Worm (Caenorhabditis elegans) whole organism, L4 larva: Measurements from ENCODE around the gene ZK596.3.
A peak's percentile ranks its signal among the peaks of the same experiment; 100 is the strongest.

ENCODE experiments used
- aly-2 ChIP-seq: sonication (generic microtip); optimal IDR thresholded peaks from 2 replicates; lab custom pipeline; 2018; ENCODE audit warnings: missing biosample characterization, missing genetic modification characterization
- hmg-1.1 ChIP-seq: fragments of 200-800 bp; sonication (Bioruptor generic); IDR thresholded peaks from 2 replicates; pipeline ENCODE4 v1.3.6; 2022; ENCODE audit warnings: missing genetic modification reagents, missing genetic modification characterization, missing compliant biosample characterization
- jun-1 ChIP-seq: fragments of 150-350 bp; optimal IDR thresholded peaks from 2 replicates; lab custom pipeline; 2014; ENCODE audit warnings: missing biosample characterization, missing genetic modification reagents, missing genetic modification characterization
- lin-13 ChIP-seq: fragments of 150-350 bp; optimal IDR thresholded peaks from 2 replicates; lab custom pipeline; 2014; ENCODE audit warnings: missing biosample characterization, missing genetic modification reagents, missing genetic modification characterization
- madf-5 ChIP-seq, 2 experiments: fragments of 200-800 bp; sonication (Bioruptor generic); IDR thresholded peaks; 2 replicates each; pipeline ENCODE4 v1.3.6; 2022; ENCODE audit warnings: missing compliant biosample characterization in 2 of 2, missing genetic modification characterization in 2 of 2
- mep-1 ChIP-seq: fragments of 150-350 bp; sonication (generic microtip); optimal IDR thresholded peaks from 3 replicates; lab custom pipeline; 2014; ENCODE audit warnings: missing biosample characterization, missing genetic modification characterization
- mes-2 ChIP-seq: sonication (generic microtip); optimal IDR thresholded peaks from 2 replicates; lab custom pipeline; 2016; ENCODE audit warnings: missing genotype, mild to moderate bottlenecking, missing genetic modification characterization, missing compliant biosample characterization; ENCODE audit not compliant: poor library complexity, severe bottlenecking
- pha-4 ChIP-seq, 2 experiments: fragments of 150-350 bp in 1 of 2; fragments of 200-800 bp in 1 of 2; sonication (Bioruptor generic) in 1 of 2; IDR thresholded peaks in 1 of 2; optimal IDR thresholded peaks in 1 of 2; 2 replicates each; pipeline versions ENCODE4 v1.3.6 to Lab custom; 2014 to 2022; ENCODE audit warnings: missing genetic modification characterization in 2 of 2, missing genetic modification reagents in 2 of 2, missing biosample characterization in 1 of 2, missing compliant biosample characterization in 1 of 2
- tag-97 ChIP-seq: fragments of 200-800 bp; sonication (Bioruptor generic); IDR thresholded peaks from 2 replicates; pipeline ENCODE4 v1.3.6; 2022; ENCODE audit warnings: missing genetic modification characterization, missing compliant biosample characterization
- unc-62 ChIP-seq, 3 experiments: fragments of 150-350 bp in 1 of 3; sonication (generic microtip); optimal IDR thresholded peaks in 2 of 3; peaks in 1 of 3; 1 replicate in 1 of 3; 2 replicates in 2 of 3; lab custom pipeline; 2014 to 2017; ENCODE audit warnings: missing biosample characterization in 3 of 3, missing genetic modification characterization in 3 of 3, missing genetic modification reagents in 3 of 3, missing genotype in 1 of 3
- zag-1 ChIP-seq: fragments of 150-350 bp; optimal IDR thresholded peaks from 2 replicates; lab custom pipeline; 2014; ENCODE audit warnings: missing biosample characterization, missing genetic modification characterization

ce11 chrIV:10933777-10934546 is 29.8 kb upstream of the ZK596.3 start:
- TF ChIP-seq hmg-1.1 (GFP tag; lab: Robert Waterston, UW) (peak; percentile 52; the same call in 1 of the 2 replicates), madf-5 (GFP tag; IDR thresholded peaks at IDR 0.05; lab: Robert Waterston, UW) (no peak), jun-1 (tag; lab: Kevin White, UChicago) (no peak), lin-13 (GFP tag; lab: Kevin White, UChicago) (no peak), pha-4 (GFP tag; IDR thresholded peaks at IDR 0.05; lab: Robert Waterston, UW) (peak; percentile 66; the same call in 1 of the 2 replicates), pha-4 (tag; optimal IDR thresholded peaks at IDR 0.05; lab: Kevin White, UChicago) (no peak), tag-97 (GFP tag; lab: Robert Waterston, UW) (no peak), zag-1 (no peak), unc-62 (GFP tag; optimal IDR thresholded peaks at IDR 0.05 in 1 of 2; lab: Kevin White, UChicago) (peak in 1 of 2 experiments; percentile 65), unc-62 (tag; optimal IDR thresholded peaks at IDR 0.05; lab: Kevin White, UChicago) (no peak), mep-1 (peak; percentile 60), aly-2 (tag; lab: Kevin White, UChicago) (no peak), mes-2 (tag; lab: Kevin White, UChicago) (peak; percentile 25)
